Fruit fly (Drosophila melanogaster) Kc167 (cell line): ENCODE measurements around the gene AdoR.

ENCODE experiments used
- h ChIP-seq: fragments of >200 bp; optimal IDR thresholded peaks from 3 replicates; lab custom pipeline; 2018; ENCODE audit warnings: missing external identifiers
- psq ChIP-seq: fragments of >200 bp; optimal IDR thresholded peaks from 2 replicates; lab custom pipeline; 2017; ENCODE audit warnings: missing external identifiers

DNA sequence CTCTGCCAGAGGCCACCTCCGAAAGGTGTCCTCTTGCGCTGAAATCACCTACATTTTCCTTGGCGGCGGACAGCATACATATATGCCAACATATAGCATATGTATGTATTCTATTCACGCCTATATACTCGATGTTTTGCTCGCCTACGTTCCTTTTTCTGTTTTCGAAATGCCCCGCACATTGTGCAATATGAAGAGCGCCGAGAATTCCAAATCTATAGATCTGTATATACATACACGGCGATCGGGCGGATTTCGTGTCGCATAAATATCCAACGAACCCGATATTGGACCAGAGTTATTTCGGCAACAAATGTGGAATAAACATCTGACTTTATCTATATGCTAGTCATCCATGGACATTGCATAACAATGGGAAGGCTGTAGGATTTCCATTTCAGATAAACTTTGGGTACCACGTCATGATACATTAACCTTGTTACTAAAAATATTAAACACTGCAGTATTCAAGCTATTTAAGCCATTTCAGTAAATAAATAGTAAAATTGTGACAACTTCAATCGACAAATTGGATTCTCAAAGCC is 25.7 kb upstream of the AdoR start:
- TF ChIP-seq psq (lab: Kevin White, UChicago) (no peak), h (lab: Kevin White, UChicago) (no peak)
